Worm (Caenorhabditis elegans) whole organism, L3 larva: ENCODE results near the gene K01D12.10.

ENCODE experiments used
- aly-2 ChIP-seq: fragments of 150-350 bp; optimal IDR thresholded peaks from 2 replicates; lab custom pipeline; 2014; ENCODE audit warnings: missing biosample characterization, missing genetic modification characterization
- ceh-28 ChIP-seq: fragments of 150-350 bp; optimal IDR thresholded peaks from 2 replicates; lab custom pipeline; 2014; ENCODE audit warnings: missing biosample characterization, missing genetic modification reagents, missing genetic modification characterization

DNA sequence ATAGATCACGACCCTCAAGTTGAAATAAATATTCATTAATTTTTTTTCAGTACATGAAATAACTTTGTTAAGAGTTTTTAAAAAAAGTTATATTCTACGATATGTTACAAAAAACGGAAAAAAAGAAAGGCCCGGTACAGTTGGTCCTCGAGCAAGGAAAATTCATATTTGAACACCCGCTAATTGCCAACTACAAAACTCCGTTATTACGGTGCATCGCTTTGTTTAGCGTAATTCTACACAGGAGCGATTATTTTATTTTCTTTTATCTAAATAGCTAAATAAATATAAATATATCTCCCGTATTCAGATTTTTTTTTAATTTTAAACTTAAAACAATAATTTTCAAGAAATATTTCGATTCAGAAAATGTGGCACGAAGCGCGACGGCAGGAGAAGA lies 44.4 kb downstream of the K01D12.10 start, which contains the start of gene F28C1.1:
- no peak for TF ChIP-seq aly-2 (tag; lab: Kevin White, UChicago)
- TF ChIP-seq ceh-28 (tag; lab: Kevin White, UChicago), result no peak
